Worm (Caenorhabditis elegans): ENCODE measurements around the gene C43F9.5.

Gene C43F9.5

ce11 chrIV:10576624-10577023 is 13.9 kb downstream of the C43F9.5 start:
- TF ChIP-seq nhr-25 (tag; optimal IDR thresholded peaks at IDR 0.05) (peak; percentile 10), F13H6.1 (tag; optimal IDR thresholded peaks at IDR 0.05) (no peak), fos-1 (tag; optimal IDR thresholded peaks at IDR 0.05) (peak; percentile 21)

- TF ChIP-seq lsy-2 (tag; optimal IDR thresholded peaks at IDR 0.05) = no peak
- no peak for TF ChIP-seq sem-4 (tag; optimal IDR thresholded peaks at IDR 0.05)
These were observed 14.5 kb downstream of the C43F9.5 start, which contains the start of gene efn-2 for ce11 chrIV:10576050-10576449. Gene efn-2 (plus strand): TSS chrIV:10576350.

ce11 chrIV:10574471-10574870 is 16.1 kb downstream of the C43F9.5 start:
- TF ChIP-seq nhr-25 (tag; optimal IDR thresholded peaks at IDR 0.05) (no peak), nhr-10 (tag; optimal IDR thresholded peaks at IDR 0.05) (no peak), fos-1 (tag; optimal IDR thresholded peaks at IDR 0.05) (no peak), mbf-1 (tag; optimal IDR thresholded peaks at IDR 0.05) (no peak), sem-4 (tag; optimal IDR thresholded peaks at IDR 0.05) (no peak), egl-27 (tag; optimal IDR thresholded peaks at IDR 0.05) (no peak), dmd-4 (tag; optimal IDR thresholded peaks at IDR 0.05) (no peak), lin-39 (tag; optimal IDR thresholded peaks at IDR 0.05) (no peak), ceh-16 (tag; optimal IDR thresholded peaks at IDR 0.05) (no peak), sma-9 (GFP tag; optimal IDR thresholded peaks at IDR 0.05) (no peak), sma-9 (tag; optimal IDR thresholded peaks at IDR 0.05) (no peak), blmp-1 (tag; optimal IDR thresholded peaks at IDR 0.05; ENCODE audit: insufficient read depth) (no peak), R02D3.7 (tag; optimal IDR thresholded peaks at IDR 0.05) (no peak), mdl-1 (tag; optimal IDR thresholded peaks at IDR 0.05) (no peak), ztf-4 (tag; optimal IDR thresholded peaks at IDR 0.05) (no peak), mab-5 (tag; optimal IDR thresholded peaks at IDR 0.05) (no peak)

ce11 chrIV:10573471-10573870 is 17.1 kb downstream of the C43F9.5 start:
- TF ChIP-seq nhr-21 (tag; optimal IDR thresholded peaks at IDR 0.05) = no peak
- no peak for TF ChIP-seq nhr-6 (tag; optimal IDR thresholded peaks at IDR 0.05)
- TF ChIP-seq aly-2 (tag; optimal IDR thresholded peaks at IDR 0.05) = no peak
- TF ChIP-seq Y55F3AM.14 (GFP tag; optimal IDR thresholded peaks at IDR 0.05) = no peak
- TF ChIP-seq ztf-1 (GFP tag; conservative IDR thresholded peaks at IDR 0.05) = no peak
- no peak for TF ChIP-seq ZK546.5 (tag; optimal IDR thresholded peaks at IDR 0.05)
- no peak for TF ChIP-seq mab-5 (tag; optimal IDR thresholded peaks at IDR 0.05)
- no peak for TF ChIP-seq sem-4 (tag; optimal IDR thresholded peaks at IDR 0.05)
- no peak for TF ChIP-seq nhr-10 (tag; optimal IDR thresholded peaks at IDR 0.05)
- no peak for TF ChIP-seq fos-1 (tag; optimal IDR thresholded peaks at IDR 0.05)
- TF ChIP-seq ama-1 (optimal IDR thresholded peaks at IDR 0.05) = no peak
- no peak for TF ChIP-seq zag-1 (tag; optimal IDR thresholded peaks at IDR 0.05)
- no peak for TF ChIP-seq ztf-4 (tag; optimal IDR thresholded peaks at IDR 0.05)
- TF ChIP-seq crh-2 (tag; optimal IDR thresholded peaks at IDR 0.05) = no peak
- TF ChIP-seq elt-1 (tag; optimal IDR thresholded peaks at IDR 0.05) = no peak
- TF ChIP-seq lin-11 (tag; optimal IDR thresholded peaks at IDR 0.05) = no peak

- TF ChIP-seq sma-3 (GFP tag; optimal IDR thresholded peaks at IDR 0.05) = no peak
- TF ChIP-seq unc-62 (GFP tag; optimal IDR thresholded peaks at IDR 0.05) = no peak
- TF ChIP-seq skn-1 (tag; optimal IDR thresholded peaks at IDR 0.05) = no peak
- no peak for TF ChIP-seq nhr-21 (tag; optimal IDR thresholded peaks at IDR 0.05)
- TF ChIP-seq nhr-6 (tag; optimal IDR thresholded peaks at IDR 0.05) = no peak
- no peak for TF ChIP-seq crh-2 (tag; optimal IDR thresholded peaks at IDR 0.05)
- TF ChIP-seq unc-55 (GFP tag; optimal IDR thresholded peaks at IDR 0.05) = no peak
- TF ChIP-seq blmp-1 (tag; optimal IDR thresholded peaks at IDR 0.05; ENCODE audit: insufficient read depth) = no peak
- no peak for TF ChIP-seq ceh-16 (tag; optimal IDR thresholded peaks at IDR 0.05)
- no peak for TF ChIP-seq mdl-1 (tag; optimal IDR thresholded peaks at IDR 0.05)
- no peak for TF ChIP-seq dmd-4 (tag; optimal IDR thresholded peaks at IDR 0.05)
These were observed 19.5 kb downstream of the C43F9.5 start for ce11 chrIV:10571020-10571419.

- no peak for TF ChIP-seq sma-3 (GFP tag; optimal IDR thresholded peaks at IDR 0.05)
- no peak for TF ChIP-seq nhr-6 (tag; optimal IDR thresholded peaks at IDR 0.05)
- no peak for TF ChIP-seq ama-1 (optimal IDR thresholded peaks at IDR 0.05)
- no peak for TF ChIP-seq skn-1 (tag; optimal IDR thresholded peaks at IDR 0.05)
- TF ChIP-seq ZK546.5 (tag; optimal IDR thresholded peaks at IDR 0.05) = no peak
- TF ChIP-seq blmp-1 (tag; optimal IDR thresholded peaks at IDR 0.05; ENCODE audit: insufficient read depth) = no peak
- peak; percentile 4 for TF ChIP-seq fos-1 (tag; optimal IDR thresholded peaks at IDR 0.05)
These were observed 20.5 kb downstream of the C43F9.5 start for ce11 chrIV:10570065-10570464.

All from whole organism, L2 larva.